Worm (Caenorhabditis elegans): ENCODE data around the gene F47B8.8.

- TF ChIP-seq dao-5 (tag; optimal IDR thresholded peaks at IDR 0.05) (no peak), W03F9.2 (tag; optimal IDR thresholded peaks at IDR 0.05) (no peak)
Measured at ce11 chrV:14320730-14321319, 10.7 kb upstream of the F47B8.8 start.
